Fruit fly (Drosophila melanogaster): ENCODE measurements around the gene CG32987.

Gene CG32987

DNA sequence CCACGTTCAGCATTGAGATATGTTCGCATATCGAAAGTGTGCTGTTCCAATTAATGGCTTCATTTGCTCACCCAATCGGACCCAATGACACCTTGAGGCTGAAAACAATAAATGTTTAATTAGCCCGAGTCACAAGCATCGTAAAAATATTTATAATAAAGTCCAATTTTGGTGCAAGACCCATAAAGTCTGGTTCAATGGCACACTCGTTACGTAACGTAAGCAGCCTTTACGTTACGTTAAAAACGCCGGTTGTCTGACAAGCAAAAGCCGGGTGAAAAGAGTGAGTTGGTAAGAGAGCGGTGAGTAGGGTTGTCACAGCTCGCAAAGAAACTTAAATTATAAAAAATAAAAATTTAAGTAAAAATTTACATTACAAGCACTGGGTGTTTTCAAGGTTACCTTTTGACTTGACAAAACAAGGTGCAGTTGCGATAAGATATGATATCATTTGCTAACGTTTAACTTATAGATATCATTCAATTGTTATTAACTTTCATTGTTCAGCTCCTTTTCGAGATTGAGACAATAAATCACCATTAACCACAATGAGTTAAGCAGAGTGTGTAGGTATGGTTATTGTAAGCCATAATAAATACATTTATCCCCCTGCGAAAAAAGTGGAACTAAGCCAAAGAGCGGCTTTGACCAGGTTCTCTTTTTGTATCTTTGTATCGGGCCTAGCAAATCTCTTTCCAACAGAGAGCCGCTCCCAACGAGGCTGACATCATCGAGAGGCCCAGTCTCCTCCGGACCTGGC is 34.5 kb downstream of the CG32987 start (continued):
- TF ChIP-seq CG17568 (GFP tag; optimal IDR thresholded peaks at IDR 0.05): peak; percentile 42
- peak; percentile 58 for TF ChIP-seq Oli (tag; optimal IDR thresholded peaks at IDR 0.05)
- peak in 1 of 2 experiments; percentile 80 for TF ChIP-seq eve (GFP tag; optimal IDR thresholded peaks at IDR 0.05)
- peak; percentile 60; the same call in 1 of the 2 replicates for TF ChIP-seq Drgx (GFP tag; IDR thresholded peaks at IDR 0.05)
- TF ChIP-seq CG4328 (GFP tag; optimal IDR thresholded peaks at IDR 0.05): peak; percentile 39
- peak; percentile 47 for TF ChIP-seq CG17829 (tag; optimal IDR thresholded peaks at IDR 0.05)
- TF ChIP-seq CG3281 (GFP tag; optimal IDR thresholded peaks at IDR 0.05): peak; percentile 74
- no peak for TF ChIP-seq CG10959 (GFP tag; IDR thresholded peaks at IDR 0.05)
- TF ChIP-seq CG7839 (tag; optimal IDR thresholded peaks at IDR 0.05): peak; percentile 70
- TF ChIP-seq CG6791 (GFP tag; IDR thresholded peaks at IDR 0.05; ENCODE audit: partially characterized antibody): no peak
- peak; percentile 29 for TF ChIP-seq CG14710 (tag; optimal IDR thresholded peaks at IDR 0.05)
- TF ChIP-seq az2 (GFP tag; optimal IDR thresholded peaks at IDR 0.05): peak; percentile 36
- TF ChIP-seq PHDP (tag; optimal IDR thresholded peaks at IDR 0.05): peak; percentile 51
- TF ChIP-seq sens (GFP tag): peak; percentile 80
- peak; percentile 41; the same call in 1 of the 2 replicates for TF ChIP-seq lmd (GFP tag; IDR thresholded peaks at IDR 0.05)
- no peak for TF ChIP-seq CG10543 (GFP tag; optimal IDR thresholded peaks at IDR 0.05)
- no peak for TF ChIP-seq gcm2 (GFP tag; optimal IDR thresholded peaks at IDR 0.05)
- peak; percentile 72 for TF ChIP-seq dmrt99B (tag; optimal IDR thresholded peaks at IDR 0.05)
- TF ChIP-seq CG1603 (tag; optimal IDR thresholded peaks at IDR 0.05): peak; percentile 26
- TF ChIP-seq Oaz (GFP tag; IDR thresholded peaks at IDR 0.05): 0 out of 2 replicates have a peak, but pooled peaks have one; percentile 28
- no peak for TF ChIP-seq CG14667 (GFP tag; IDR thresholded peaks at IDR 0.05)
- TF ChIP-seq cwo (GFP tag; optimal IDR thresholded peaks at IDR 0.05): peak; percentile 33
- no peak for TF ChIP-seq eyg (GFP tag; optimal IDR thresholded peaks at IDR 0.05)
- TF ChIP-seq NC2α (GFP tag; optimal IDR thresholded peaks at IDR 0.05): no peak
- no peak for TF ChIP-seq CG6765 (GFP tag; optimal IDR thresholded peaks at IDR 0.05)
- no peak for TF ChIP-seq her (GFP tag; optimal IDR thresholded peaks at IDR 0.05)
- TF ChIP-seq dysf (GFP tag; IDR thresholded peaks at IDR 0.05): peak; percentile 60; the same call in 2 of the 3 replicates
- TF ChIP-seq CG8281 (tag; optimal IDR thresholded peaks at IDR 0.05): peak; percentile 21
- peak; percentile 6 for TF ChIP-seq vvl (GFP tag; IDR thresholded peaks at IDR 0.05)
- no peak for TF ChIP-seq ATbp (GFP tag; optimal IDR thresholded peaks at IDR 0.05)
- TF ChIP-seq Ptx1 (GFP tag; IDR thresholded peaks at IDR 0.05): peak; percentile 33; the same call in 1 of the 2 replicates
- peak; percentile 44 for TF ChIP-seq fd96Cb (tag; optimal IDR thresholded peaks at IDR 0.05)
- no peak for TF ChIP-seq CG16815 (GFP tag; optimal IDR thresholded peaks at IDR 0.05)
- peak; percentile 52 for TF ChIP-seq Sox102F (GFP tag; optimal IDR thresholded peaks at IDR 0.05)
- TF ChIP-seq CG8388 (GFP tag; optimal IDR thresholded peaks at IDR 0.05): no peak
- TF ChIP-seq Neu2 (GFP tag; optimal IDR thresholded peaks at IDR 0.05; ENCODE audit: borderline replicate concordance): no peak
- TF ChIP-seq HmgD (GFP tag; optimal IDR thresholded peaks at IDR 0.05): no peak
- TF ChIP-seq Doc2 (GFP tag; IDR thresholded peaks at IDR 0.05): no peak
- no peak for TF ChIP-seq CG14965 (GFP tag; optimal IDR thresholded peaks at IDR 0.05; ENCODE audit: borderline replicate concordance)
- TF ChIP-seq Dfd (GFP tag; optimal IDR thresholded peaks at IDR 0.05): no peak
- peak; percentile 37; the same call in 1 of the 2 replicates for TF ChIP-seq Xrp1 (GFP tag; IDR thresholded peaks at IDR 0.05)
- no peak for TF ChIP-seq crc (GFP tag; optimal IDR thresholded peaks at IDR 0.05)
- TF ChIP-seq NfI (GFP tag; optimal IDR thresholded peaks at IDR 0.05): peak; percentile 55
- TF ChIP-seq aop (GFP tag; IDR thresholded peaks at IDR 0.05): no peak
- no peak for TF ChIP-seq Lhr (GFP tag; optimal IDR thresholded peaks at IDR 0.05)
- TF ChIP-seq NK7.1 (GFP tag; optimal IDR thresholded peaks at IDR 0.05): no peak
- TF ChIP-seq nau (GFP tag; optimal IDR thresholded peaks at IDR 0.05): no peak
- TF ChIP-seq HHEX (GFP tag; optimal IDR thresholded peaks at IDR 0.05): peak; percentile 41
- peak; percentile 32; the same call in 2 of the 3 replicates for TF ChIP-seq tgo (GFP tag; IDR thresholded peaks at IDR 0.05)

Measured in whole organism, embryonic.